Fruit fly (Drosophila melanogaster) whole organism, embryonic: ENCODE results near the gene sws.

Experiments used
- CG10979 ChIP-seq: fragments of 200-800 bp; sonication (Bioruptor generic); optimal IDR thresholded peaks from 2 replicates; lab custom pipeline; 2018; ENCODE audit warnings: missing biosample characterization, mild to moderate bottlenecking, missing genetic modification characterization, moderate library complexity
- CG12219 ChIP-seq: fragments of 200-800 bp; sonication (Bioruptor generic); optimal IDR thresholded peaks from 3 replicates; lab custom pipeline; 2018; ENCODE audit warnings: missing biosample characterization, mild to moderate bottlenecking, missing genetic modification characterization
- CG12391 ChIP-seq: fragments of 200-800 bp; sonication (Bioruptor generic); optimal IDR thresholded peaks from 3 replicates; lab custom pipeline; 2018; ENCODE audit warnings: missing biosample characterization, mild to moderate bottlenecking, missing genetic modification characterization, moderate library complexity
- CG13775 ChIP-seq: fragments of 200-800 bp; sonication (Bioruptor generic); optimal IDR thresholded peaks from 3 replicates; lab custom pipeline; 2017; ENCODE audit warnings: missing biosample characterization, mild to moderate bottlenecking, missing genetic modification characterization
- CG17359 ChIP-seq: fragments of 200-800 bp; sonication (Bioruptor generic); optimal IDR thresholded peaks from 3 replicates; lab custom pipeline; 2018; ENCODE audit warnings: missing biosample characterization, mild to moderate bottlenecking, missing genetic modification characterization, moderate library complexity
- CG17361 ChIP-seq: fragments of 200-800 bp; sonication (Bioruptor generic); IDR thresholded peaks from 3 replicates; pipeline ENCODE4 v1.3.6; 2022; ENCODE audit warnings: missing biosample characterization, missing genetic modification characterization
- CG17385 ChIP-seq: fragments of 200-800 bp; sonication (Bioruptor generic); optimal IDR thresholded peaks from 3 replicates; lab custom pipeline; 2018; ENCODE audit warnings: missing biosample characterization, mild to moderate bottlenecking, missing genetic modification characterization
- CG18262 ChIP-seq: fragments of 200-800 bp; optimal IDR thresholded peaks from 3 replicates; lab custom pipeline; 2019; ENCODE audit warnings: missing biosample characterization, mild to moderate bottlenecking, missing genetic modification characterization, moderate library complexity
- CG30403 ChIP-seq: fragments of 200-800 bp; sonication (Bioruptor generic); optimal IDR thresholded peaks from 3 replicates; lab custom pipeline; 2016; ENCODE audit warnings: missing biosample characterization, missing genetic modification characterization
- CG31441 ChIP-seq: fragments of 200-800 bp; sonication (Bioruptor generic); IDR thresholded peaks from 2 replicates; pipeline ENCODE4 v1.3.6; 2022; ENCODE audit warnings: missing biosample characterization, missing genetic modification characterization
- CG33213 ChIP-seq: fragments of 200-800 bp; sonication (Bioruptor generic); optimal IDR thresholded peaks from 3 replicates; lab custom pipeline; 2016; ENCODE audit warnings: missing biosample characterization, missing genetic modification characterization
- CG43689 ChIP-seq: fragments of 200-800 bp; sonication (Bioruptor generic); IDR thresholded peaks from 2 replicates; pipeline ENCODE4 v1.3.6; 2022; ENCODE audit warnings: missing biosample characterization, missing genetic modification characterization
- CG6175 ChIP-seq: fragments of 200-800 bp; sonication (Bioruptor generic); IDR thresholded peaks from 3 replicates; pipeline ENCODE4 v1.3.6; 2022; ENCODE audit warnings: missing biosample characterization, missing genetic modification characterization
- CG7963 ChIP-seq: fragments of 200-800 bp; sonication (Bioruptor generic); IDR thresholded peaks from 3 replicates; pipeline ENCODE4 v1.3.6; 2022; ENCODE audit warnings: missing biosample characterization, missing genetic modification characterization; ENCODE audit not compliant: partially characterized antibody
- CG8388 ChIP-seq: fragments of 200-800 bp; sonication (Bioruptor generic); optimal IDR thresholded peaks from 2 replicates; lab custom pipeline; 2019; ENCODE audit warnings: missing biosample characterization, mild to moderate bottlenecking, missing genetic modification characterization, moderate library complexity
- CG8765 ChIP-seq: fragments of 200-800 bp; sonication (Bioruptor generic); IDR thresholded peaks from 2 replicates; pipeline ENCODE4 v1.3.6; 2022; ENCODE audit warnings: missing biosample characterization, missing genetic modification characterization
- D19A ChIP-seq: fragments of 200-800 bp; optimal IDR thresholded peaks from 3 replicates; lab custom pipeline; 2019; ENCODE audit warnings: missing biosample characterization, mild to moderate bottlenecking, missing genetic modification characterization, moderate library complexity
- Dref ChIP-seq: fragments of 200-800 bp; sonication (Bioruptor generic); IDR thresholded peaks from 2 replicates; pipeline ENCODE4 v1.3.6; 2022; ENCODE audit warnings: missing biosample characterization, missing genetic modification characterization
- Drgx ChIP-seq: fragments of 200-800 bp; sonication (Bioruptor generic); IDR thresholded peaks from 2 replicates; pipeline ENCODE4 v1.3.6; 2022; ENCODE audit warnings: missing biosample characterization, missing genetic modification characterization
- H2.0 ChIP-seq: fragments of 200-800 bp; sonication (Bioruptor generic); IDR thresholded peaks from 2 replicates; pipeline ENCODE4 v1.3.6; 2022; ENCODE audit warnings: missing biosample characterization, missing genetic modification characterization
- Hr51 ChIP-seq, 2 experiments: fragments of 200-800 bp; sonication (Bioruptor generic); optimal IDR thresholded peaks; 2 replicates in 1 of 2; 3 replicates in 1 of 2; lab custom pipeline; 2016 to 2018; ENCODE audit warnings: missing biosample characterization in 2 of 2, missing genetic modification characterization in 2 of 2, mild to moderate bottlenecking in 1 of 2, moderate library complexity in 1 of 2
- Hsf ChIP-seq: fragments of 200-800 bp; sonication (Bioruptor generic); optimal IDR thresholded peaks from 3 replicates; lab custom pipeline; 2016; ENCODE audit warnings: missing biosample characterization, missing genetic modification characterization
- Lim3 ChIP-seq: fragments of 200-800 bp; sonication (Bioruptor generic); IDR thresholded peaks from 2 replicates; pipeline ENCODE4 v1.3.6; 2022; ENCODE audit warnings: missing biosample characterization, missing genetic modification characterization
- Ptx1 ChIP-seq: fragments of 200-800 bp; sonication (Bioruptor generic); IDR thresholded peaks from 2 replicates; pipeline ENCODE4 v1.3.6; 2022; ENCODE audit warnings: missing biosample characterization, missing genetic modification characterization
- Scr ChIP-seq: fragments of 200-800 bp; sonication (Bioruptor generic); IDR thresholded peaks from 2 replicates; pipeline ENCODE4 v1.3.6; 2022; ENCODE audit warnings: missing biosample characterization, missing genetic modification characterization; ENCODE audit not compliant: partially characterized antibody
- Xrp1 ChIP-seq: fragments of 200-800 bp; sonication (Bioruptor generic); IDR thresholded peaks from 2 replicates; pipeline ENCODE4 v1.3.6; 2022; ENCODE audit warnings: missing biosample characterization, missing genetic modification characterization
- btn ChIP-seq: fragments of 200-800 bp; sonication (Bioruptor generic); optimal IDR thresholded peaks from 2 replicates; lab custom pipeline; 2016; ENCODE audit warnings: missing biosample characterization, missing genetic modification characterization
- dan ChIP-seq: fragments of 200-800 bp; sonication (Bioruptor generic); IDR thresholded peaks from 2 replicates; pipeline ENCODE4 v1.3.6; 2022; ENCODE audit warnings: missing biosample characterization, missing genetic modification characterization
- dmrt99B ChIP-seq: fragments of 200-800 bp; sonication (Bioruptor generic); optimal IDR thresholded peaks from 2 replicates; lab custom pipeline; 2018; ENCODE audit warnings: missing biosample characterization, mild to moderate bottlenecking, missing genetic modification characterization, moderate library complexity
- dpn ChIP-seq, 2 experiments: fragments of 200-800 bp; sonication (Bioruptor generic); optimal IDR thresholded peaks; 3 replicates each; lab custom pipeline; 2016; ENCODE audit warnings: missing biosample characterization in 2 of 2, missing genetic modification characterization in 2 of 2
- ems ChIP-seq: fragments of 200-800 bp; sonication (Bioruptor generic); optimal IDR thresholded peaks from 3 replicates; lab custom pipeline; 2016; ENCODE audit warnings: missing biosample characterization, missing genetic modification characterization
- eve ChIP-seq, 2 experiments: fragments of >200 bp; optimal IDR thresholded peaks; 2 replicates each; lab custom pipeline; 2017; ENCODE audit warnings: missing biosample characterization in 2 of 2, missing genetic modification characterization in 2 of 2
- ewg ChIP-seq: fragments of 200-800 bp; sonication (Bioruptor generic); optimal IDR thresholded peaks from 3 replicates; lab custom pipeline; 2017; ENCODE audit warnings: mild to moderate bottlenecking, missing biosample characterization, missing genetic modification reagents, missing genetic modification characterization
- fd96Cb ChIP-seq: fragments of 200-800 bp; sonication (Bioruptor generic); optimal IDR thresholded peaks from 2 replicates; lab custom pipeline; 2018; ENCODE audit warnings: missing biosample characterization, mild to moderate bottlenecking, missing genetic modification characterization, moderate library complexity
- ind ChIP-seq: fragments of 200-800 bp; sonication (Bioruptor generic); optimal IDR thresholded peaks from 3 replicates; lab custom pipeline; 2016; ENCODE audit warnings: missing biosample characterization, missing genetic modification characterization
- lola ChIP-seq, 3 experiments: fragments of >200 bp in 2 of 3; fragments of 200-800 bp in 1 of 3; sonication (Bioruptor generic) in 1 of 3; optimal IDR thresholded peaks; 2 replicates each; lab custom pipeline; 2017 to 2019; ENCODE audit warnings: missing biosample characterization in 3 of 3, missing genetic modification characterization in 3 of 3, mild to moderate bottlenecking in 1 of 3, moderate library complexity in 1 of 3
- onecut ChIP-seq: fragments of 200-800 bp; sonication (Bioruptor generic); IDR thresholded peaks from 2 replicates; pipeline ENCODE4 v1.3.6; 2022; ENCODE audit warnings: missing biosample characterization, missing genetic modification characterization
- repo ChIP-seq: fragments of 200-800 bp; sonication (Bioruptor generic); optimal IDR thresholded peaks from 2 replicates; lab custom pipeline; 2016; ENCODE audit warnings: missing biosample characterization, missing genetic modification characterization
- row ChIP-seq: fragments of 200-800 bp; sonication (Bioruptor generic); IDR thresholded peaks from 3 replicates; pipeline ENCODE4 v1.3.6; 2022; ENCODE audit warnings: missing biosample characterization, missing genetic modification characterization
- sc ChIP-seq, 3 experiments: fragments of >200 bp in 2 of 3; fragments of 200-800 bp in 1 of 3; sonication (Bioruptor generic) in 1 of 3; optimal IDR thresholded peaks; 2 replicates in 2 of 3; 3 replicates in 1 of 3; lab custom pipeline; 2017; ENCODE audit warnings: mild to moderate bottlenecking in 1 of 3, missing biosample characterization in 1 of 3, missing genetic modification characterization in 1 of 3, missing genetic modification reagents in 1 of 3
- sisA ChIP-seq: fragments of 200-800 bp; sonication (Bioruptor generic); IDR thresholded peaks from 2 replicates; pipeline ENCODE4 v1.3.6; 2022; ENCODE audit warnings: missing biosample characterization, missing genetic modification characterization
- stc ChIP-seq: fragments of 200-800 bp; sonication (Bioruptor generic); IDR thresholded peaks from 2 replicates; pipeline ENCODE4 v1.3.6; 2022; ENCODE audit warnings: missing biosample characterization, missing genetic modification characterization
- unpg ChIP-seq: fragments of 200-800 bp; sonication (Bioruptor generic); optimal IDR thresholded peaks from 3 replicates; lab custom pipeline; 2018; ENCODE audit warnings: missing biosample characterization, mild to moderate bottlenecking, missing genetic modification characterization, moderate library complexity
- vvl ChIP-seq: fragments of 200-800 bp; sonication (Bioruptor generic); IDR thresholded peaks from 2 replicates; pipeline ENCODE4 v1.3.6; 2022; ENCODE audit warnings: missing biosample characterization, missing genetic modification characterization

sws gene

dm6 chrX:7976976-7977834 is 9.2 kb upstream of the sws start (continued):
- TF ChIP-seq btn (GFP tag; lab: Kevin White, UChicago) = no peak
- TF ChIP-seq CG17385 (GFP tag; lab: Kevin White, UChicago) = no peak

- TF ChIP-seq CG12219 (GFP tag; lab: Kevin White, UChicago) = peak; percentile 16
- no peak for TF ChIP-seq CG8765 (GFP tag; lab: Robert Waterston, UW)
- TF ChIP-seq sc (optimal IDR thresholded peaks at IDR 0.05; lab: Kevin White, UChicago) = no peak
- TF ChIP-seq sc (GFP tag; optimal IDR thresholded peaks at IDR 0.05; lab: Kevin White, UChicago) = no peak
- peak; percentile 49 for TF ChIP-seq CG18262 (tag; lab: Kevin White, UChicago)
- no peak for TF ChIP-seq Scr (GFP tag; lab: Robert Waterston, UW)
- 0 out of 3 replicates have a peak, but pooled peaks have one; percentile 33 for TF ChIP-seq CG17361
- peak; percentile 1 for TF ChIP-seq CG33213 (GFP tag; lab: Kevin White, UChicago)
- TF ChIP-seq lola (GFP tag; optimal IDR thresholded peaks at IDR 0.05; lab: Kevin White, UChicago) = peak in 1 of 3 experiments; percentile 14
- TF ChIP-seq CG30403 (GFP tag; lab: Kevin White, UChicago) = peak; percentile 43
- TF ChIP-seq unpg (GFP tag; lab: Kevin White, UChicago) = peak; percentile 61
- peak; percentile 48 for TF ChIP-seq CG17359 (tag; lab: Kevin White, UChicago)
- peak in 1 of 2 experiments; percentile 43 for TF ChIP-seq Hr51 (GFP tag; optimal IDR thresholded peaks at IDR 0.05; lab: Kevin White, UChicago)
- peak; percentile 49 for TF ChIP-seq CG10979 (tag; lab: Kevin White, UChicago)
- peak; percentile 48 for TF ChIP-seq sisA (GFP tag; lab: Robert Waterston, UW)
- TF ChIP-seq dmrt99B (tag; lab: Kevin White, UChicago) = peak; percentile 56
- peak; percentile 10 for TF ChIP-seq ewg (GFP tag; lab: Kevin White, UChicago)
- TF ChIP-seq stc = 0 out of 2 replicates have a peak, but pooled peaks have one; percentile 28
- peak; percentile 37 for TF ChIP-seq CG8388 (GFP tag; lab: Kevin White, UChicago)
- TF ChIP-seq ind (GFP tag; lab: Kevin White, UChicago) = peak; percentile 36
- no peak for TF ChIP-seq Ptx1
- TF ChIP-seq fd96Cb (tag; lab: Kevin White, UChicago) = peak; percentile 39
- TF ChIP-seq vvl = peak; percentile 55; the same call in 1 of the 2 replicates
- no peak for TF ChIP-seq CG7963
- TF ChIP-seq CG43689 (GFP tag; lab: Robert Waterston, UW) = 0 out of 2 replicates have a peak, but pooled peaks have one; percentile 8
- peak; percentile 30; the same call in 1 of the 2 replicates for TF ChIP-seq CG31441 (GFP tag; lab: Robert Waterston, UW)
- peak in 1 of 2 experiments; percentile 38 for TF ChIP-seq dpn (GFP tag; optimal IDR thresholded peaks at IDR 0.05; lab: Kevin White, UChicago)
- TF ChIP-seq Hsf (GFP tag; lab: Kevin White, UChicago) = peak; percentile 2
- TF ChIP-seq Dref = no peak
- TF ChIP-seq eve (GFP tag; optimal IDR thresholded peaks at IDR 0.05; lab: Kevin White, UChicago) = peak in 1 of 2 experiments; percentile 48
- peak; percentile 48; the same call in 1 of the 2 replicates for TF ChIP-seq Xrp1 (GFP tag; lab: Robert Waterston, UW)
- no peak for TF ChIP-seq Lim3 (GFP tag; lab: Robert Waterston, UW)
- peak; percentile 32; the same call in 1 of the 3 replicates for TF ChIP-seq row (GFP tag; lab: Robert Waterston, UW)
- peak; percentile 35; the same call in 1 of the 2 replicates for TF ChIP-seq Drgx (GFP tag; lab: Robert Waterston, UW)
- TF ChIP-seq onecut (GFP tag; lab: Robert Waterston, UW) = 0 out of 2 replicates have a peak, but pooled peaks have one; percentile 11
- no peak for TF ChIP-seq repo (GFP tag; lab: Kevin White, UChicago)
- peak; percentile 20; the same call in 1 of the 2 replicates for TF ChIP-seq H2.0 (GFP tag; lab: Robert Waterston, UW)
- peak; percentile 50 for TF ChIP-seq CG12391 (tag; lab: Kevin White, UChicago)
- peak; percentile 9 for TF ChIP-seq ems (GFP tag; lab: Kevin White, UChicago)
- TF ChIP-seq D19A (tag; lab: Kevin White, UChicago) = peak; percentile 28
- TF ChIP-seq CG13775 (GFP tag; lab: Kevin White, UChicago) = no peak
- no peak for TF ChIP-seq dan (GFP tag; lab: Robert Waterston, UW)
- TF ChIP-seq CG6175 (GFP tag; lab: Robert Waterston, UW) = no peak
These were observed 7.7 kb upstream of the sws start for dm6 chrX:7975516-7976257.
